Worm (Caenorhabditis elegans): ENCODE data around the gene ZK1236.1.

Gene ZK1236.1

DNA sequence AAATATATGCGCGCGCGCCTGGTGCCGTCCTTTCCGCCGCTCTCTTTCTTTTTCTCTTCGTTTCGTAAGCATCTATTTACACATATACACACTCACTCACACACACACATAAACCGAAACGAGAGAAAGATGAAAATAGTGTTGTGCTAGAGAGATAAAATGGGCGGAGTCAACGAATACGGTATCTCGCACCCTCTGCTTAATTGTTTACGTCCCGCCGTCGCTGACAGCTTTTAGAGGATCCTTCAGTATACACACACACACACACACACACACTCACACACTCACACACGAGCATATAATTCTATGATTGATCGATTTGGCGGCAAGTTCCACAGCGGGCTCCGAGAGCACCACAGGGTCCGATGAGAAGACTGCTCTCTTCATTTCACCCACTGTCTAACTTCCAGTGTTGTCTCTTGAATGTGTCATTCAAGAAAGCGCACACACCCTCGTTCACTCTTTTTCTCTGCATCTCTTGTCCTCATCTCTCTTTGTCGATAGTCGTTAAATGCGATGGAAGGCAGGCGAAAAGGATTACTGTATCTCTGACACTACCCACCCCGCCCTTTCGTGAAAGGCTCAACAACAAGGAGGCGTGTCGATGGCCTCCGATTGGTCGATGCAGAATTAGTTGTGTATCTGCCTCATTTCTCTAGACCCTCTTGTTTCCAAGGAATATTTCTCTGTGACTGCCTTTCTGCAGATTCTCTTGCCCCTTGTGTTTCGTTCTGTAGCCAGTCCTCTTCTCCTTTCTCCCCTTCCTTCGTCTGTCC is 11.7 kb upstream of the ZK1236.1 start (continued):
- TF ChIP-seq tbp1 (GFP tag; optimal IDR thresholded peaks at IDR 0.05), result peak; percentile 45
- no peak for TF ChIP-seq nfya-2 (GFP tag; IDR thresholded peaks at IDR 0.05)
- TF ChIP-seq snpc-1.1 (tag; optimal IDR thresholded peaks at IDR 0.05; ENCODE audit: insufficient read depth), result peak; percentile 22
- TF ChIP-seq snpc-3.4 (tag; optimal IDR thresholded peaks at IDR 0.05), result no peak
- no peak for TF ChIP-seq lag-1 (GFP tag; IDR thresholded peaks at IDR 0.05)
- peak; percentile 97 for TF ChIP-seq lin-40 (tag; optimal IDR thresholded peaks at IDR 0.05)
- TF ChIP-seq nhr-179 (tag; optimal IDR thresholded peaks at IDR 0.05), result no peak
- no peak for TF ChIP-seq dpl-1 (GFP tag; optimal IDR thresholded peaks at IDR 0.05)
- TF ChIP-seq ztf-22 (GFP tag; optimal IDR thresholded peaks at IDR 0.05), result peak; percentile 13
- TF ChIP-seq Y56A3A.18 (GFP tag; IDR thresholded peaks at IDR 0.05), result peak; percentile 73; the same call in 1 of the 2 replicates
- peak; percentile 42 for TF ChIP-seq somi-1 (GFP tag; optimal IDR thresholded peaks at IDR 0.05)
- peak; percentile 84 for TF ChIP-seq ceh-27 (GFP tag; optimal IDR thresholded peaks at IDR 0.05)
- TF ChIP-seq madf-3 (GFP tag; IDR thresholded peaks at IDR 0.05), result no peak
- peak; percentile 45 for TF ChIP-seq F10E7.11 (tag; optimal IDR thresholded peaks at IDR 0.05)
- no peak for TF ChIP-seq rec-8 (tag; optimal IDR thresholded peaks at IDR 0.05)
- TF ChIP-seq unc-62 (GFP tag; optimal IDR thresholded peaks at IDR 0.05), result peak; percentile 32
- peak; percentile 91 for TF ChIP-seq nhr-80 (tag; optimal IDR thresholded peaks at IDR 0.05)
- TF ChIP-seq madf-10 (tag; optimal IDR thresholded peaks at IDR 0.05), result peak; percentile 75
- TF ChIP-seq lin-26 (GFP tag; IDR thresholded peaks at IDR 0.05), result peak; percentile 91
- TF ChIP-seq aptf-3 (GFP tag; IDR thresholded peaks at IDR 0.05), result no peak
- no peak for TF ChIP-seq Y79H2A.3 (GFP tag; conservative IDR thresholded peaks at IDR 0.05)
- TF ChIP-seq pha-4 (tag; optimal IDR thresholded peaks at IDR 0.05), result no peak
- TF ChIP-seq snpc-1.3 (tag; optimal IDR thresholded peaks at IDR 0.05; ENCODE audit: insufficient read depth), result no peak
- no peak for TF ChIP-seq ceh-100 (GFP tag; IDR thresholded peaks at IDR 0.05)
- no peak for TF ChIP-seq B0035.1 (tag; optimal IDR thresholded peaks at IDR 0.05)
- TF ChIP-seq B0019.2 (GFP tag; conservative IDR thresholded peaks at IDR 0.05), result no peak
- peak; percentile 34 for TF ChIP-seq akir-1 (GFP tag; optimal IDR thresholded peaks at IDR 0.05)
- TF ChIP-seq mes-4 (tag; optimal IDR thresholded peaks at IDR 0.05), result no peak
- no peak for TF ChIP-seq sptf-2 (GFP tag; optimal IDR thresholded peaks at IDR 0.05)
- peak; percentile 63 for TF ChIP-seq ceh-79 (tag; optimal IDR thresholded peaks at IDR 0.05)
- TF ChIP-seq nfya-1 (tag; optimal IDR thresholded peaks at IDR 0.05; ENCODE audit: borderline replicate concordance, insufficient read depth), result no peak
- TF ChIP-seq rcor-1 (GFP tag; IDR thresholded peaks at IDR 0.05), result no peak
- peak; percentile 34; the same call in 1 of the 2 replicates for TF ChIP-seq pbrm-1 (GFP tag; IDR thresholded peaks at IDR 0.05)
- TF ChIP-seq hmg-20 (GFP tag; IDR thresholded peaks at IDR 0.05), result no peak
- TF ChIP-seq sdz-38 (tag; optimal IDR thresholded peaks at IDR 0.05), result no peak
- no peak for TF ChIP-seq ceh-91 (GFP tag; IDR thresholded peaks at IDR 0.05)
- peak; percentile 66 for TF ChIP-seq lir-1 (GFP tag; conservative IDR thresholded peaks at IDR 0.05)
- TF ChIP-seq sea-2 (GFP tag; IDR thresholded peaks at IDR 0.05), result no peak
- TF ChIP-seq chd-7 (tag; optimal IDR thresholded peaks at IDR 0.05), result peak; percentile 87
- no peak for TF ChIP-seq rpc-1 (optimal IDR thresholded peaks at IDR 0.05)
- no peak for TF ChIP-seq rpc-1 (tag; optimal IDR thresholded peaks at IDR 0.05)
- no peak for TF ChIP-seq unc-130 (GFP tag; optimal IDR thresholded peaks at IDR 0.05)
- no peak for TF ChIP-seq bed-2 (GFP tag; IDR thresholded peaks at IDR 0.05)
- no peak for TF ChIP-seq lsl-1 (GFP tag; optimal IDR thresholded peaks at IDR 0.05)
- TF ChIP-seq F55B11.4 (tag; optimal IDR thresholded peaks at IDR 0.05; ENCODE audit: borderline replicate concordance, insufficient read depth), result no peak
- TF ChIP-seq let-607 (tag; optimal IDR thresholded peaks at IDR 0.05), result peak; percentile 42 to 88
- peak; percentile 64 for TF ChIP-seq ets-4 (GFP tag; optimal IDR thresholded peaks at IDR 0.05)

Measured in whole organism, young adult.